Worm (Caenorhabditis elegans) whole organism, L4 larva: ENCODE measurements around the gene str-187.
A peak's percentile ranks its signal among the peaks of the same experiment; 100 is the strongest.

Source experiments
- D1046.2 ChIP-seq: fragments of 200-800 bp; sonication (Bioruptor generic); IDR thresholded peaks from 2 replicates; pipeline ENCODE4 v1.3.6; 2022; ENCODE audit warnings: missing genetic modification characterization, missing compliant biosample characterization
- F10B5.3 ChIP-seq: sonication (generic microtip); optimal IDR thresholded peaks from 2 replicates; lab custom pipeline; 2016; ENCODE audit warnings: mild to moderate bottlenecking, missing genetic modification characterization, missing compliant biosample characterization
- F44E2.7 ChIP-seq: fragments of 200-800 bp; sonication (Bioruptor generic); IDR thresholded peaks from 2 replicates; pipeline ENCODE4 v2.1.2; 2022; ENCODE audit warnings: missing genetic modification characterization, missing compliant biosample characterization
- F49E8.2 ChIP-seq: sonication (generic microtip); optimal IDR thresholded peaks from 2 replicates; lab custom pipeline; 2016; ENCODE audit warnings: missing compliant biosample characterization, mild to moderate bottlenecking, missing genetic modification characterization, borderline replicate concordance
- T26A8.4 ChIP-seq: fragments of 200-800 bp; sonication (Bioruptor generic); IDR thresholded peaks from 2 replicates; pipeline ENCODE4 v1.3.6; 2022; ENCODE audit warnings: missing genetic modification characterization, missing compliant biosample characterization
- Y105C5A.15 ChIP-seq: fragments of 200-800 bp; sonication (Bioruptor generic); IDR thresholded peaks from 2 replicates; pipeline ENCODE4 v1.3.6; 2022; ENCODE audit warnings: missing genetic modification characterization, missing compliant biosample characterization
- Y48G9A.11 ChIP-seq: fragments of 200-800 bp; sonication (Bioruptor generic); IDR thresholded peaks from 2 replicates; pipeline ENCODE4 v1.3.6; 2022; ENCODE audit warnings: missing genetic modification reagents, missing genetic modification characterization, missing compliant biosample characterization
- ZK337.2 ChIP-seq: fragments of 200-800 bp; sonication (Bioruptor generic); IDR thresholded peaks from 2 replicates; pipeline ENCODE4 v1.3.6; 2022; ENCODE audit warnings: missing genetic modification reagents, missing genetic modification characterization, missing compliant biosample characterization
- aha-1 ChIP-seq: fragments of 150-350 bp; peaks from one replicate; lab custom pipeline; 2014; ENCODE audit warnings: missing biosample characterization, missing genetic modification characterization
- arid-1 ChIP-seq: fragments of 200-800 bp; sonication (Bioruptor generic); conservative IDR thresholded peaks from 2 replicates; pipeline ENCODE4 v1.3.6; 2022; ENCODE audit warnings: missing genetic modification reagents, missing genetic modification characterization, missing compliant biosample characterization
- attf-4 ChIP-seq: sonication (generic microtip); optimal IDR thresholded peaks from 3 replicates; lab custom pipeline; 2017; ENCODE audit warnings: missing biosample characterization, missing genetic modification characterization
- ceh-44 ChIP-seq: fragments of 200-800 bp; sonication (Bioruptor generic); IDR thresholded peaks from 2 replicates; pipeline ENCODE4 v1.3.6; 2022; ENCODE audit warnings: missing genetic modification reagents, missing genetic modification characterization, missing compliant biosample characterization
- ctbp-1 ChIP-seq: fragments of 200-800 bp; sonication (Bioruptor generic); IDR thresholded peaks from 2 replicates; pipeline ENCODE4 v1.3.6; 2022; ENCODE audit warnings: missing genetic modification reagents, missing genetic modification characterization, missing compliant biosample characterization
- daf-16 ChIP-seq, 3 experiments: sonication (generic microtip); optimal IDR thresholded peaks; 2 replicates each; lab custom pipeline; 2016 to 2017; ENCODE audit warnings: missing genetic modification characterization in 3 of 3, missing genetic modification reagents in 3 of 3, mild to moderate bottlenecking in 2 of 3, missing compliant biosample characterization in 2 of 3, missing biosample characterization in 1 of 3, moderate library complexity in 1 of 3
- daf-8 ChIP-seq: fragments of 200-800 bp; sonication (Bioruptor generic); IDR thresholded peaks from 2 replicates; pipeline ENCODE4 v1.3.6; 2022; ENCODE audit warnings: missing genetic modification characterization, missing compliant biosample characterization
- dmd-9 ChIP-seq: fragments of 200-800 bp; sonication (Bioruptor generic); IDR thresholded peaks from 2 replicates; pipeline ENCODE4 v1.3.6; 2022; ENCODE audit warnings: missing genetic modification reagents, missing genetic modification characterization, missing compliant biosample characterization
- dpl-1 ChIP-seq: fragments of 150-350 bp; optimal IDR thresholded peaks from 2 replicates; lab custom pipeline; 2014; ENCODE audit warnings: missing biosample characterization, missing genetic modification reagents, missing genetic modification characterization
- gei-8 ChIP-seq: fragments of 200-800 bp; sonication (Bioruptor generic); optimal IDR thresholded peaks from 2 replicates; lab custom pipeline; 2018; ENCODE audit warnings: mild to moderate bottlenecking, missing genetic modification characterization, missing compliant biosample characterization
- hlh-11 ChIP-seq: fragments of 200-800 bp; sonication (Bioruptor generic); optimal IDR thresholded peaks from 2 replicates; lab custom pipeline; 2018; ENCODE audit warnings: mild to moderate bottlenecking, missing genetic modification characterization, missing compliant biosample characterization
- hlh-30 ChIP-seq: sonication (generic microtip); optimal IDR thresholded peaks from 2 replicates; lab custom pipeline; 2017; ENCODE audit warnings: antibody characterized with exemption, mild to moderate bottlenecking, missing genetic modification characterization, missing compliant biosample characterization; ENCODE audit not compliant: insufficient read depth
- jun-1 ChIP-seq: fragments of 150-350 bp; optimal IDR thresholded peaks from 2 replicates; lab custom pipeline; 2014; ENCODE audit warnings: missing biosample characterization, missing genetic modification reagents, missing genetic modification characterization
- lim-7 ChIP-seq: fragments of 200-800 bp; sonication (Bioruptor generic); IDR thresholded peaks from 2 replicates; pipeline ENCODE4 v1.3.6; 2022; ENCODE audit warnings: missing genetic modification characterization, missing compliant biosample characterization
- lin-13 ChIP-seq: fragments of 150-350 bp; optimal IDR thresholded peaks from 2 replicates; lab custom pipeline; 2014; ENCODE audit warnings: missing biosample characterization, missing genetic modification reagents, missing genetic modification characterization
- madf-5 ChIP-seq, 2 experiments: fragments of 200-800 bp; sonication (Bioruptor generic); IDR thresholded peaks; 2 replicates each; pipeline ENCODE4 v1.3.6; 2022; ENCODE audit warnings: missing compliant biosample characterization in 2 of 2, missing genetic modification characterization in 2 of 2
- mdt-29 ChIP-seq: fragments of 200-800 bp; sonication (Bioruptor generic); IDR thresholded peaks from 2 replicates; pipeline ENCODE4 v1.3.6; 2022; ENCODE audit warnings: missing genetic modification reagents, missing genetic modification characterization, missing compliant biosample characterization
- mep-1 ChIP-seq: fragments of 150-350 bp; sonication (generic microtip); optimal IDR thresholded peaks from 3 replicates; lab custom pipeline; 2014; ENCODE audit warnings: missing biosample characterization, missing genetic modification characterization
- mes-2 ChIP-seq: sonication (generic microtip); optimal IDR thresholded peaks from 2 replicates; lab custom pipeline; 2016; ENCODE audit warnings: missing genotype, mild to moderate bottlenecking, missing genetic modification characterization, missing compliant biosample characterization; ENCODE audit not compliant: poor library complexity, severe bottlenecking
- mxl-2 ChIP-seq: fragments of 200-800 bp; sonication (Bioruptor generic); conservative IDR thresholded peaks from 2 replicates; pipeline ENCODE4 v1.3.6; 2022; ENCODE audit warnings: missing genetic modification reagents, missing genetic modification characterization, missing compliant biosample characterization
- nhr-10 ChIP-seq: fragments of 150-350 bp; optimal IDR thresholded peaks from 2 replicates; lab custom pipeline; 2014; ENCODE audit warnings: missing biosample characterization, missing genetic modification characterization
- nhr-102 ChIP-seq: sonication (generic microtip); optimal IDR thresholded peaks from 2 replicates; lab custom pipeline; 2016; ENCODE audit warnings: mild to moderate bottlenecking, missing genetic modification characterization, moderate library complexity, missing compliant biosample characterization
- nhr-237 ChIP-seq: sonication (generic microtip); optimal IDR thresholded peaks from 2 replicates; lab custom pipeline; 2017; ENCODE audit warnings: missing biosample characterization, missing genetic modification characterization
- nhr-25 ChIP-seq: sonication (generic microtip); optimal IDR thresholded peaks from 2 replicates; lab custom pipeline; 2017; ENCODE audit warnings: missing genetic modification characterization, mild to moderate bottlenecking, missing compliant biosample characterization, antibody characterized with exemption, moderate library complexity, borderline replicate concordance; ENCODE audit not compliant: insufficient read depth
- nhr-28 ChIP-seq: fragments of 150-350 bp; optimal IDR thresholded peaks from 2 replicates; lab custom pipeline; 2014; ENCODE audit warnings: missing biosample characterization, missing genetic modification characterization
- nhr-41 ChIP-seq: fragments of 200-800 bp; sonication (Bioruptor generic); IDR thresholded peaks from 2 replicates; pipeline ENCODE4 v1.3.6; 2022; ENCODE audit warnings: missing genetic modification reagents, missing genetic modification characterization, missing compliant biosample characterization
- nhr-48 ChIP-seq: sonication (generic microtip); optimal IDR thresholded peaks from 2 replicates; lab custom pipeline; 2016; ENCODE audit warnings: mild to moderate bottlenecking, missing genetic modification characterization, missing compliant biosample characterization
- php-3 ChIP-seq: fragments of 200-800 bp; sonication (Bioruptor generic); IDR thresholded peaks from 2 replicates; pipeline ENCODE4 v1.3.6; 2022; ENCODE audit warnings: missing genetic modification reagents, missing genetic modification characterization, missing compliant biosample characterization
- sdz-12 ChIP-seq: fragments of 200-800 bp; sonication (Bioruptor generic); optimal IDR thresholded peaks from 2 replicates; lab custom pipeline; 2018; ENCODE audit warnings: mild to moderate bottlenecking, missing genetic modification characterization, missing compliant biosample characterization
- set-16 ChIP-seq: fragments of 200-800 bp; sonication (Bioruptor generic); IDR thresholded peaks from 2 replicates; pipeline ENCODE4 v1.3.6; 2022; ENCODE audit warnings: missing genetic modification reagents, missing genetic modification characterization, missing compliant biosample characterization
- skn-1 ChIP-seq: fragments of 150-350 bp; optimal IDR thresholded peaks from 2 replicates; lab custom pipeline; 2014; ENCODE audit warnings: missing biosample characterization, missing genetic modification characterization
- snpc-1.2 ChIP-seq: fragments of 200-800 bp; sonication (Bioruptor generic); IDR thresholded peaks from 2 replicates; pipeline ENCODE4 v1.3.6; 2022; ENCODE audit warnings: missing genetic modification reagents, missing genetic modification characterization, missing compliant biosample characterization
- snpc-4 ChIP-seq: fragments of 150-350 bp; optimal IDR thresholded peaks from 2 replicates; lab custom pipeline; 2014; ENCODE audit warnings: missing biosample characterization, missing genetic modification characterization
- spr-1 ChIP-seq: sonication (generic microtip); optimal IDR thresholded peaks from 2 replicates; lab custom pipeline; 2016; ENCODE audit warnings: mild to moderate bottlenecking, missing genetic modification characterization, missing compliant biosample characterization
- spr-3 ChIP-seq: fragments of 200-800 bp; sonication (Bioruptor generic); optimal IDR thresholded peaks from 2 replicates; lab custom pipeline; 2018; ENCODE audit warnings: mild to moderate bottlenecking, missing genetic modification characterization, missing compliant biosample characterization
- unc-130 ChIP-seq: sonication (generic microtip); optimal IDR thresholded peaks from 2 replicates; lab custom pipeline; 2016; ENCODE audit warnings: missing genetic modification reagents, missing genetic modification characterization, missing compliant biosample characterization
- vab-7 ChIP-seq: fragments of 200-800 bp; sonication (Bioruptor generic); IDR thresholded peaks from 2 replicates; pipeline ENCODE4 v1.3.6; 2022; ENCODE audit warnings: missing genetic modification reagents, missing genetic modification characterization, missing compliant biosample characterization

Gene str-187

DNA sequence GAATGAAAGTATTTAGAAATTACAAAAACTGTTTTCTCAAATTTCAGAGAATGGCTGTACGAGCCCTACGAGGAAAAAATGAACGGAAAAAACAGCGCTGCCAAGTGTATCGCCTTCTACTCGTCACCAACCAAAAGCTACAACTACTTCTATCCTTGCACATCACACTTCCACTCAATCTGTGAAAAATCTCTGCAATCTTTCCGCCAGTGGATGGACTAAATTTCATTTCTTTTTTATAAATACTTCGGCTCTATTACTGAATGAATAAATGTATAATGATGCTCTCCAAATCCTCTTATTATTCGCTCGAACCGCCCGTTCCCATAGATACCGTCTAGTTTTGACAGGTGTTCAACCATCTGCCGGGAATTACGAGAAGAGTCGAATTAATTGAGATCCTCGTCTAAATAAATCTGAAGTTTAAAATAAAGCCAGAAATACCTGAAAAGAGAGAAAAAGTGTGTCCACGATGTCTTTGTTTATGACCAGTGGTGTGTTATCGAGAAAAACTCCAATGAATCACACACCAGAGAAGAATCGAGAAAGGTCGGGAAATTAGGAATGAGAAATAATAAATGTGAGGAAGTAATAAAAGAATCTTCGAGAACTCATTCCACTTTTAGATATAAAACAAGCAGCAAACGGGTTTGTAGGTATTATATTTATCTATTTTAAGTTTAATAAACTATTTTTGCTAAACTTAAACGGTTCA lies 12.2 kb downstream of the str-187 start:
- TF ChIP-seq mdt-29 (GFP tag; lab: Robert Waterston, UW): 0 out of 2 replicates have a peak, but pooled peaks have one; percentile 54
- 0 out of 2 replicates have a peak, but pooled peaks have one; percentile 6 for TF ChIP-seq T26A8.4 (GFP tag; lab: Robert Waterston, UW)
- TF ChIP-seq dpl-1: no peak
- TF ChIP-seq madf-5 (GFP tag; IDR thresholded peaks at IDR 0.05; lab: Robert Waterston, UW): 0 out of 4 replicates have a peak, but pooled peaks of 1 of the 2 experiments have one; percentile 69
- TF ChIP-seq skn-1 (tag; lab: Kevin White, UChicago): peak; percentile 21
- TF ChIP-seq Y105C5A.15 (GFP tag; lab: Robert Waterston, UW): 0 out of 2 replicates have a peak, but pooled peaks have one; percentile 37
- TF ChIP-seq php-3: no peak; the same call in 1 of the 2 replicates
- peak; percentile 65; the same call in 1 of the 2 replicates for TF ChIP-seq snpc-1.2 (GFP tag; lab: Robert Waterston, UW)
- peak in 1 of 2 experiments; percentile 29 for TF ChIP-seq daf-16 (GFP tag; optimal IDR thresholded peaks at IDR 0.05; lab: Kevin White, UChicago)
- TF ChIP-seq daf-16 (tag; optimal IDR thresholded peaks at IDR 0.05; lab: Kevin White, UChicago): peak; percentile 74
- peak; percentile 12 for TF ChIP-seq hlh-30 (tag; lab: Kevin White, UChicago)

DNA sequence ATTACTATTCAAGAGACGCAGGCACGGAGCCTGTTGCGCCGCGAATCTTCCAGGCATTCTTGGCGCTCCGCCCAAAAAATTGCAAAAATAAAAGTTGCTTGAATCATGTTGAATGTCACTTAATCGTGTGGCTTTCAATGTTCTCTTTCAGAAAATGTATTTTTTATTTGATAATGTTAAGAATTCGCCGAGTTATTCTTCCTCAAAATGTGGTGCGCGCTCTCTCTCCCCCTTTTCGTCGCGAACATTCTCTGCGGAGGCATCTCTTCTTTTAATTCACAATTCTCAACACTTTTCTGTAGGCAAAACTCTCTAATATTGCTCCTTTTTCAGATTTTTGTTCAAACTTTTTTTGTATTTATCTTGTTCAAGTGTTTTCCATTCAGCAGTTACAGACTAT lies 13.0 kb downstream of the str-187 start:
- TF ChIP-seq nhr-48 (peak; percentile 92), F44E2.7 (GFP tag; lab: Robert Waterston, UW) (0 out of 2 replicates have a peak, but pooled peaks have one; percentile 57), Y105C5A.15 (GFP tag; lab: Robert Waterston, UW) (peak; percentile 50; the same call in 1 of the 2 replicates), jun-1 (peak; percentile 91), attf-4 (tag; lab: Kevin White, UChicago) (no peak), dmd-9 (GFP tag; lab: Robert Waterston, UW) (peak; percentile 92), nhr-28 (tag; lab: Kevin White, UChicago) (peak; percentile 92), nhr-237 (tag; lab: Kevin White, UChicago) (peak; percentile 22), T26A8.4 (GFP tag; lab: Robert Waterston, UW) (peak; percentile 91), mes-2 (peak; percentile 89), Y48G9A.11 (GFP tag; lab: Robert Waterston, UW) (peak; percentile 86), F10B5.3 (tag; lab: Kevin White, UChicago) (peak; percentile 78), hlh-11 (tag; lab: Kevin White, UChicago) (peak; percentile 97), mxl-2 (GFP tag; lab: Robert Waterston, UW) (peak; percentile 64; the same call in 1 of the 2 replicates), nhr-10 (tag; lab: Kevin White, UChicago) (peak; percentile 88), set-16 (GFP tag; lab: Robert Waterston, UW) (peak; percentile 65), F49E8.2 (tag; lab: Kevin White, UChicago) (peak; percentile 82), dpl-1 (peak; percentile 82), mep-1 (peak; percentile 99), nhr-102 (tag; lab: Kevin White, UChicago) (peak; percentile 86), gei-8 (peak; percentile 91), D1046.2 (GFP tag; lab: Robert Waterston, UW) (peak; percentile 95), snpc-4 (peak; percentile 27), spr-1 (tag; lab: Kevin White, UChicago) (peak; percentile 92), ZK337.2 (GFP tag; lab: Robert Waterston, UW) (0 out of 2 replicates have a peak, but pooled peaks have one; percentile 32), ceh-44 (GFP tag; lab: Robert Waterston, UW) (peak; percentile 50; the same call in 1 of the 2 replicates), aha-1 (tag; lab: Kevin White, UChicago) (peak; percentile 99), lin-13 (peak; percentile 93), nhr-41 (GFP tag; lab: Robert Waterston, UW) (peak; percentile 81), ctbp-1 (GFP tag; lab: Robert Waterston, UW) (peak; percentile 88), unc-130 (GFP tag; lab: Kevin White, UChicago) (peak; percentile 85), lim-7 (GFP tag; lab: Robert Waterston, UW) (no peak), nhr-25 (tag; lab: Kevin White, UChicago) (peak; percentile 96), daf-8 (GFP tag; lab: Robert Waterston, UW) (0 out of 2 replicates have a peak, but pooled peaks have one; percentile 46), sdz-12 (peak; percentile 96), arid-1 (GFP tag; lab: Robert Waterston, UW) (peak; percentile 75), spr-3 (GFP tag; lab: Kevin White, UChicago) (peak; percentile 81), daf-16 (GFP tag; optimal IDR thresholded peaks at IDR 0.05; lab: Kevin White, UChicago) (peak; percentile 10 to 80), daf-16 (tag; optimal IDR thresholded peaks at IDR 0.05; lab: Kevin White, UChicago) (peak; percentile 39), vab-7 (peak; percentile 92)
